Fruit fly (Drosophila melanogaster): ENCODE data around the gene CG9922.

Gene CG9922

DNA sequence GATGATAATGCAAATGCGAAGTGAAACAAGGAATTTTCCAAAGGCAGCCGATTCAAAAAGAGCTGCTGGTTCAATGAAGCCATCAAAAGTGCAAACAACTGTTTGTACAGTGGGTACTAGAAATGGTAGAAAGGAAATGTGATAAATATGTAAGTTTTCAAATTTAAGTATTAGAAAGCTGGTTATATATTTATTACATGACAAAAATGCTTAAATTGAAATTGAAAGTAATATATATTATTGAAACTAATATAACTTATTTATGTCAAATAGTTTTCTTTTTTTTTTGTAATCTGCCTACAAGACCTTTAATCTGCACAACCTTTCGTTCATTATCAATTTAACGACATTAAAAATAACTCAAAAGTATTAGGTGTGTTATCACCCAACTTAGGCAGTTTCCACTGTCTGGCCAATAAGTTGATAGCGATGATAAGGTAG is 12.5 kb upstream of the CG9922 start (continued):
- no peak for TF ChIP-seq nau (GFP tag; optimal IDR thresholded peaks at IDR 0.05)
- no peak for TF ChIP-seq eyg (GFP tag; optimal IDR thresholded peaks at IDR 0.05)
- TF ChIP-seq Six4 (GFP tag; optimal IDR thresholded peaks at IDR 0.05) = no peak
- no peak for TF ChIP-seq org-1 (GFP tag; optimal IDR thresholded peaks at IDR 0.05)
- no peak for TF ChIP-seq dmrt11E (tag; optimal IDR thresholded peaks at IDR 0.05)
- TF ChIP-seq NfI (GFP tag; optimal IDR thresholded peaks at IDR 0.05) = peak; percentile 7
- no peak for TF ChIP-seq CG4854 (GFP tag; optimal IDR thresholded peaks at IDR 0.05)
- TF ChIP-seq HLH3B (GFP tag; IDR thresholded peaks at IDR 0.05) = no peak
- no peak for TF ChIP-seq abd-A (tag; optimal IDR thresholded peaks at IDR 0.05)
- TF ChIP-seq CG8924 (tag; optimal IDR thresholded peaks at IDR 0.05) = peak; percentile 16
- TF ChIP-seq sug (tag; optimal IDR thresholded peaks at IDR 0.05) = peak; percentile 46
- TF ChIP-seq fd64A (GFP tag; optimal IDR thresholded peaks at IDR 0.05) = no peak
- TF ChIP-seq CG11085 (GFP tag; IDR thresholded peaks at IDR 0.05) = no peak
- no peak for TF ChIP-seq slp2 (GFP tag; optimal IDR thresholded peaks at IDR 0.05)
- no peak for TF ChIP-seq Vsx1 (GFP tag; optimal IDR thresholded peaks at IDR 0.05)
- TF ChIP-seq sens (GFP tag) = peak; percentile 56
- no peak for TF ChIP-seq CG9797 (GFP tag; optimal IDR thresholded peaks at IDR 0.05)
- no peak for TF ChIP-seq Bgb (GFP tag; IDR thresholded peaks at IDR 0.05; ENCODE audit: partially characterized antibody)
- no peak for TF ChIP-seq CG8944 (GFP tag; optimal IDR thresholded peaks at IDR 0.05)
- peak; percentile 21 for TF ChIP-seq Fer3 (tag; optimal IDR thresholded peaks at IDR 0.05)
- TF ChIP-seq zfh2 (GFP tag; optimal IDR thresholded peaks at IDR 0.05) = no peak
- no peak for TF ChIP-seq repo (GFP tag; optimal IDR thresholded peaks at IDR 0.05)
- no peak for TF ChIP-seq CG5953 (GFP tag; IDR thresholded peaks at IDR 0.05)
- TF ChIP-seq maf-S (GFP tag; optimal IDR thresholded peaks at IDR 0.05) = no peak
- peak; percentile 9 for TF ChIP-seq CG17385 (GFP tag; optimal IDR thresholded peaks at IDR 0.05)
- TF ChIP-seq CG1529 (GFP tag; optimal IDR thresholded peaks at IDR 0.05) = no peak
- no peak for TF ChIP-seq Usf (GFP tag; optimal IDR thresholded peaks at IDR 0.05)
- TF ChIP-seq ac (GFP tag; optimal IDR thresholded peaks at IDR 0.05) = no peak
- TF ChIP-seq BEAF-32 (GFP tag; optimal IDR thresholded peaks at IDR 0.05) = no peak
- peak; percentile 20 for TF ChIP-seq CG12391 (tag; optimal IDR thresholded peaks at IDR 0.05)
- TF ChIP-seq Gsc (GFP tag; IDR thresholded peaks at IDR 0.05) = no peak
- no peak for TF ChIP-seq CG1602 (GFP tag; optimal IDR thresholded peaks at IDR 0.05)
- TF ChIP-seq CG2712 (tag; optimal IDR thresholded peaks at IDR 0.05) = peak; percentile 19
- no peak for TF ChIP-seq lilli (GFP tag; optimal IDR thresholded peaks at IDR 0.05)
- no peak for TF ChIP-seq ato (GFP tag; IDR thresholded peaks at IDR 0.05; ENCODE audit: partially characterized antibody)
- TF ChIP-seq CG10321 (GFP tag; IDR thresholded peaks at IDR 0.05) = no peak
- TF ChIP-seq CG13287 (GFP tag; IDR thresholded peaks at IDR 0.05; ENCODE audit: partially characterized antibody) = no peak
- no peak for TF ChIP-seq CG2199 (GFP tag; IDR thresholded peaks at IDR 0.05)
- TF ChIP-seq CG3163 (GFP tag; optimal IDR thresholded peaks at IDR 0.05) = no peak
- 0 out of 3 replicates have a peak, but pooled peaks have one; percentile 33 for TF ChIP-seq CG17361 (GFP tag; IDR thresholded peaks at IDR 0.05)
- TF ChIP-seq Rfx (GFP tag; IDR thresholded peaks at IDR 0.05) = no peak
- no peak for TF ChIP-seq CG7271 (tag; optimal IDR thresholded peaks at IDR 0.05)
- TF ChIP-seq peb (GFP tag; IDR thresholded peaks at IDR 0.05) = no peak
- TF ChIP-seq mld (GFP tag; IDR thresholded peaks at IDR 0.05; ENCODE audit: partially characterized antibody) = no peak
- no peak for TF ChIP-seq tx (GFP tag; optimal IDR thresholded peaks at IDR 0.05)
- TF ChIP-seq CG7745 (tag; optimal IDR thresholded peaks at IDR 0.05) = no peak
- TF ChIP-seq Asciz (GFP tag; optimal IDR thresholded peaks at IDR 0.05) = no peak
- TF ChIP-seq CG9932 (GFP tag; IDR thresholded peaks at IDR 0.05) = no peak
- no peak for TF ChIP-seq twi (tag; optimal IDR thresholded peaks at IDR 0.05)
- TF ChIP-seq h (optimal IDR thresholded peaks at IDR 0.05) = no peak
- no peak for TF ChIP-seq Hr3 (GFP tag; optimal IDR thresholded peaks at IDR 0.05)
- no peak for TF ChIP-seq CG5180 (GFP tag; optimal IDR thresholded peaks at IDR 0.05)
